Fruit fly (Drosophila melanogaster) whole organism, embryonic: ENCODE measurements around the gene Ndae1.

Experiments
- CG10274 ChIP-seq: fragments of 200-800 bp; sonication (Bioruptor generic); optimal IDR thresholded peaks from 3 replicates; lab custom pipeline; 2017; ENCODE audit warnings: missing biosample characterization, mild to moderate bottlenecking, missing genetic modification characterization
- CG10462 ChIP-seq: fragments of 200-800 bp; sonication (Bioruptor generic); optimal IDR thresholded peaks from 2 replicates; lab custom pipeline; 2016; ENCODE audit warnings: missing biosample characterization, missing genetic modification characterization
- CG10959 ChIP-seq: fragments of 200-800 bp; sonication (Bioruptor generic); IDR thresholded peaks from 2 replicates; pipeline ENCODE4 v1.3.6; 2022; ENCODE audit warnings: missing biosample characterization, missing genetic modification characterization
- CG11398 ChIP-seq: fragments of 200-800 bp; sonication (Bioruptor generic); optimal IDR thresholded peaks from 2 replicates; lab custom pipeline; 2016; ENCODE audit warnings: missing biosample characterization, missing genetic modification characterization
- CG12071 ChIP-seq: fragments of 200-800 bp; sonication (Bioruptor generic); optimal IDR thresholded peaks from 3 replicates; lab custom pipeline; 2018; ENCODE audit warnings: missing biosample characterization, mild to moderate bottlenecking, missing genetic modification characterization
- CG12219 ChIP-seq: fragments of 200-800 bp; sonication (Bioruptor generic); optimal IDR thresholded peaks from 3 replicates; lab custom pipeline; 2018; ENCODE audit warnings: missing biosample characterization, mild to moderate bottlenecking, missing genetic modification characterization
- CG12236 ChIP-seq: fragments of 200-800 bp; sonication (Bioruptor generic); optimal IDR thresholded peaks from 2 replicates; lab custom pipeline; 2016; ENCODE audit warnings: missing biosample characterization, missing genetic modification characterization
- CG12769 ChIP-seq: fragments of 200-800 bp; sonication (Bioruptor generic); optimal IDR thresholded peaks from 2 replicates; lab custom pipeline; 2019; ENCODE audit warnings: missing biosample characterization, mild to moderate bottlenecking, missing genetic modification characterization, moderate library complexity
- CG14050 ChIP-seq: fragments of 200-800 bp; sonication (Bioruptor generic); IDR thresholded peaks from 3 replicates; pipeline ENCODE4 v1.3.6; 2022; ENCODE audit warnings: missing biosample characterization, missing genetic modification characterization
- CG15073 ChIP-seq: fragments of 200-800 bp; sonication (Bioruptor generic); optimal IDR thresholded peaks from 2 replicates; lab custom pipeline; 2016; ENCODE audit warnings: missing biosample characterization, missing genetic modification characterization
- CG16815 ChIP-seq: fragments of 200-800 bp; sonication (Bioruptor generic); optimal IDR thresholded peaks from 3 replicates; lab custom pipeline; 2017; ENCODE audit warnings: missing biosample characterization, mild to moderate bottlenecking, missing genetic modification characterization
- CG30020 ChIP-seq: fragments of 200-800 bp; optimal IDR thresholded peaks from 2 replicates; lab custom pipeline; 2019; ENCODE audit warnings: missing biosample characterization, mild to moderate bottlenecking, missing genetic modification characterization, moderate library complexity
- CG32772 ChIP-seq: fragments of 200-800 bp; sonication (Bioruptor generic); IDR thresholded peaks from 2 replicates; pipeline ENCODE4 v1.3.6; 2022; ENCODE audit warnings: missing biosample characterization, missing genetic modification characterization
- CG4707 ChIP-seq: fragments of 200-800 bp; sonication (Bioruptor generic); optimal IDR thresholded peaks from 2 replicates; lab custom pipeline; 2018; ENCODE audit warnings: missing biosample characterization, mild to moderate bottlenecking, missing genetic modification characterization, moderate library complexity
- CG4854 ChIP-seq: fragments of 200-800 bp; sonication (Bioruptor generic); optimal IDR thresholded peaks from 2 replicates; lab custom pipeline; 2016; ENCODE audit warnings: missing biosample characterization, missing genetic modification characterization, inconsistent platforms
- CG8388 ChIP-seq: fragments of 200-800 bp; sonication (Bioruptor generic); optimal IDR thresholded peaks from 2 replicates; lab custom pipeline; 2019; ENCODE audit warnings: missing biosample characterization, mild to moderate bottlenecking, missing genetic modification characterization, moderate library complexity
- Dbx ChIP-seq: fragments of 200-800 bp; sonication (Bioruptor generic); IDR thresholded peaks from 3 replicates; pipeline ENCODE4 v1.3.6; 2022; ENCODE audit warnings: missing biosample characterization, missing genetic modification characterization
- Ets65A ChIP-seq: fragments of 200-800 bp; sonication (Bioruptor generic); peaks from one replicate; lab custom pipeline; 2016; ENCODE audit warnings: missing biosample characterization, missing genetic modification characterization
- Fer2 ChIP-seq: fragments of 200-800 bp; sonication (Bioruptor generic); optimal IDR thresholded peaks from 2 replicates; lab custom pipeline; 2018; ENCODE audit warnings: missing biosample characterization, mild to moderate bottlenecking, missing genetic modification characterization, moderate library complexity
- Fer3 ChIP-seq: fragments of 200-800 bp; sonication (Bioruptor generic); optimal IDR thresholded peaks from 2 replicates; lab custom pipeline; 2018; ENCODE audit warnings: missing biosample characterization, mild to moderate bottlenecking, missing genetic modification characterization, moderate library complexity
- H15 ChIP-seq: fragments of 200-800 bp; sonication (Bioruptor generic); IDR thresholded peaks from 3 replicates; pipeline ENCODE4 v1.3.6; 2022; ENCODE audit warnings: missing biosample characterization, missing genetic modification characterization
- Hmx ChIP-seq: fragments of 200-800 bp; sonication (Bioruptor generic); optimal IDR thresholded peaks from 2 replicates; lab custom pipeline; 2016; ENCODE audit warnings: missing biosample characterization, missing genetic modification characterization
- Hr78 ChIP-seq, 2 experiments: fragments of 200-800 bp in 1 of 2; fragments of >200 bp in 1 of 2; sonication (Bioruptor generic) in 1 of 2; optimal IDR thresholded peaks; 2 replicates each; lab custom pipeline; 2017 to 2019; ENCODE audit warnings: missing biosample characterization in 2 of 2, missing genetic modification characterization in 2 of 2, mild to moderate bottlenecking in 1 of 2, moderate library complexity in 1 of 2
- Med ChIP-seq: fragments of 200-800 bp; sonication (Bioruptor generic); peaks from one replicate; lab custom pipeline; 2016; ENCODE audit warnings: missing biosample characterization, missing genetic modification characterization, mild to moderate bottlenecking, inconsistent platforms, moderate library complexity
- NK7.1 ChIP-seq: fragments of 200-800 bp; sonication (Bioruptor generic); optimal IDR thresholded peaks from 3 replicates; lab custom pipeline; 2016; ENCODE audit warnings: missing biosample characterization, missing genetic modification characterization
- Nf-YA ChIP-seq: fragments of 200-800 bp; sonication (Bioruptor generic); IDR thresholded peaks from 2 replicates; pipeline ENCODE4 v1.3.6; 2022; ENCODE audit warnings: missing biosample characterization, missing genetic modification characterization
- NfI ChIP-seq: fragments of 200-800 bp; sonication (Bioruptor generic); optimal IDR thresholded peaks from 3 replicates; lab custom pipeline; 2018; ENCODE audit warnings: missing biosample characterization, mild to moderate bottlenecking, missing genetic modification characterization, moderate library complexity
- Vsx1 ChIP-seq: fragments of 200-800 bp; sonication (Bioruptor generic); optimal IDR thresholded peaks from 2 replicates; lab custom pipeline; 2017; ENCODE audit warnings: missing biosample characterization, mild to moderate bottlenecking, missing genetic modification characterization, missing genetic modification reagents
- Xbp1 ChIP-seq: fragments of 200-800 bp; sonication (Bioruptor generic); optimal IDR thresholded peaks from 3 replicates; lab custom pipeline; 2016; ENCODE audit warnings: missing biosample characterization, mild to moderate bottlenecking, missing genetic modification characterization
- YL-1 ChIP-seq: fragments of 200-800 bp; sonication (Bioruptor generic); optimal IDR thresholded peaks from 3 replicates; lab custom pipeline; 2017; ENCODE audit warnings: missing biosample characterization, mild to moderate bottlenecking, missing genetic modification characterization
- bab2 ChIP-seq: fragments of 200-800 bp; sonication (Bioruptor generic); optimal IDR thresholded peaks from 2 replicates; lab custom pipeline; 2016; ENCODE audit warnings: missing biosample characterization, missing genetic modification characterization
- bsh ChIP-seq, 2 experiments: fragments of 200-800 bp; sonication (Bioruptor generic); optimal IDR thresholded peaks; 2 replicates each; lab custom pipeline; 2017 to 2018; ENCODE audit warnings: mild to moderate bottlenecking in 2 of 2, missing biosample characterization in 2 of 2, missing genetic modification characterization in 2 of 2, moderate library complexity in 1 of 2
- esg ChIP-seq: fragments of 200-800 bp; sonication (Bioruptor generic); conservative IDR thresholded peaks from 2 replicates; pipeline ENCODE4 v1.3.6; 2022; ENCODE audit warnings: missing biosample characterization, missing genetic modification characterization
- fd64A ChIP-seq: fragments of 200-800 bp; sonication (Bioruptor generic); optimal IDR thresholded peaks from 3 replicates; lab custom pipeline; 2018; ENCODE audit warnings: missing biosample characterization, mild to moderate bottlenecking, missing genetic modification characterization
- fd96Cb ChIP-seq: fragments of 200-800 bp; sonication (Bioruptor generic); optimal IDR thresholded peaks from 2 replicates; lab custom pipeline; 2018; ENCODE audit warnings: missing biosample characterization, mild to moderate bottlenecking, missing genetic modification characterization, moderate library complexity
- gcm ChIP-seq: fragments of 200-800 bp; sonication (Bioruptor generic); optimal IDR thresholded peaks from 2 replicates; lab custom pipeline; 2019; ENCODE audit warnings: missing biosample characterization, mild to moderate bottlenecking, missing genetic modification characterization, moderate library complexity
- gem ChIP-seq: fragments of 200-800 bp; sonication (Bioruptor generic); optimal IDR thresholded peaks from 2 replicates; lab custom pipeline; 2019; ENCODE audit warnings: missing biosample characterization, mild to moderate bottlenecking, missing genetic modification characterization, moderate library complexity
- gro ChIP-seq: fragments of 200-800 bp; sonication (Bioruptor generic); optimal IDR thresholded peaks from 2 replicates; lab custom pipeline; 2016; ENCODE audit warnings: missing biosample characterization, missing genetic modification characterization
- her ChIP-seq: fragments of 200-800 bp; sonication (Bioruptor generic); optimal IDR thresholded peaks from 2 replicates; lab custom pipeline; 2016; ENCODE audit warnings: missing biosample characterization, missing genetic modification characterization
- insv ChIP-seq, 2 experiments: fragments of 200-800 bp; sonication (Bioruptor generic); optimal IDR thresholded peaks; 3 replicates each; lab custom pipeline; 2016 to 2018; ENCODE audit warnings: missing biosample characterization in 2 of 2, missing genetic modification characterization in 2 of 2
- jing ChIP-seq: fragments of 200-800 bp; sonication (Bioruptor generic); optimal IDR thresholded peaks from 2 replicates; lab custom pipeline; 2018; ENCODE audit warnings: missing biosample characterization, mild to moderate bottlenecking, missing genetic modification characterization
- kay ChIP-seq: fragments of 200-800 bp; sonication (Bioruptor generic); optimal IDR thresholded peaks from 2 replicates; lab custom pipeline; 2016; ENCODE audit warnings: missing biosample characterization, missing genetic modification characterization
- klu ChIP-seq: fragments of 200-800 bp; sonication (Bioruptor generic); IDR thresholded peaks from 2 replicates; pipeline ENCODE4 v1.3.6; 2022; ENCODE audit warnings: missing biosample characterization, missing genetic modification characterization
- luna ChIP-seq: fragments of 200-800 bp; sonication (Bioruptor generic); optimal IDR thresholded peaks from 2 replicates; lab custom pipeline; 2016; ENCODE audit warnings: missing biosample characterization, missing genetic modification characterization
- nmo ChIP-seq: fragments of 200-800 bp; sonication (Bioruptor generic); optimal IDR thresholded peaks from 2 replicates; lab custom pipeline; 2018; ENCODE audit warnings: missing biosample characterization, mild to moderate bottlenecking, missing genetic modification characterization, moderate library complexity
- p53 ChIP-seq: fragments of 200-800 bp; sonication (Bioruptor generic); optimal IDR thresholded peaks from 2 replicates; lab custom pipeline; 2016; ENCODE audit warnings: missing biosample characterization, missing genetic modification characterization
- pum ChIP-seq: fragments of 200-800 bp; sonication (Bioruptor generic); optimal IDR thresholded peaks from 2 replicates; lab custom pipeline; 2016; ENCODE audit warnings: missing biosample characterization, missing genetic modification characterization
- sens ChIP-seq: fragments of 200-800 bp; sonication (Bioruptor generic); peaks from one replicate; lab custom pipeline; 2016; ENCODE audit warnings: missing biosample characterization, missing genetic modification characterization
- seq ChIP-seq: fragments of 200-800 bp; sonication (Bioruptor generic); IDR thresholded peaks from 2 replicates; pipeline ENCODE4 v1.3.6; 2022; ENCODE audit warnings: missing biosample characterization, missing genetic modification characterization
- stwl ChIP-seq: fragments of 200-800 bp; sonication (Bioruptor generic); optimal IDR thresholded peaks from 3 replicates; lab custom pipeline; 2018; ENCODE audit warnings: missing biosample characterization, mild to moderate bottlenecking, missing genetic modification characterization, moderate library complexity
- toy ChIP-seq: fragments of 200-800 bp; sonication (Bioruptor generic); IDR thresholded peaks from 2 replicates; pipeline ENCODE4 v1.3.6; 2022; ENCODE audit warnings: missing biosample characterization, missing genetic modification characterization
- tup ChIP-seq: fragments of 200-800 bp; sonication (Bioruptor generic); optimal IDR thresholded peaks from 2 replicates; lab custom pipeline; 2016; ENCODE audit warnings: missing biosample characterization, mild to moderate bottlenecking, missing genetic modification characterization, moderate library complexity

Gene Ndae1

dm6 chr2L:7215657-7216056 is 33.5 kb downstream of the Ndae1 start (continued):
- TF ChIP-seq CG4854 (GFP tag; lab: Kevin White, UChicago) = no peak
- TF ChIP-seq Nf-YA (GFP tag; lab: Robert Waterston, UW) = no peak
- TF ChIP-seq Hr78 (GFP tag; optimal IDR thresholded peaks at IDR 0.05; lab: Kevin White, UChicago) = no peak
- TF ChIP-seq bsh (GFP tag; optimal IDR thresholded peaks at IDR 0.05; lab: Kevin White, UChicago) = peak in 1 of 2 experiments; percentile 30
- no peak for TF ChIP-seq toy (GFP tag; lab: Robert Waterston, UW)
- no peak for TF ChIP-seq kay
- TF ChIP-seq nmo = no peak
- no peak for TF ChIP-seq tup (GFP tag; lab: Kevin White, UChicago)
- no peak for TF ChIP-seq YL-1 (GFP tag; lab: Kevin White, UChicago)
- TF ChIP-seq CG11398 = no peak
- TF ChIP-seq pum = no peak
- no peak for TF ChIP-seq klu (GFP tag; lab: Robert Waterston, UW)
- TF ChIP-seq Ets65A = no peak
- no peak for TF ChIP-seq fd96Cb
- TF ChIP-seq CG12769 (tag; lab: Kevin White, UChicago) = peak; percentile 21
- TF ChIP-seq Vsx1 (GFP tag; lab: Kevin White, UChicago) = peak; percentile 25
- TF ChIP-seq NfI (GFP tag; lab: Kevin White, UChicago) = no peak
- TF ChIP-seq stwl (tag; lab: Kevin White, UChicago) = no peak
- TF ChIP-seq Fer3 (tag; lab: Kevin White, UChicago) = no peak
- peak; percentile 79 for TF ChIP-seq Med (GFP tag; lab: Kevin White, UChicago)
- TF ChIP-seq Hmx (GFP tag; lab: Kevin White, UChicago) = no peak
- no peak for TF ChIP-seq CG14050 (GFP tag; lab: Robert Waterston, UW)
- TF ChIP-seq CG10959 (GFP tag; lab: Robert Waterston, UW) = no peak
- TF ChIP-seq CG10462 (GFP tag; lab: Kevin White, UChicago) = no peak
- TF ChIP-seq CG32772 (GFP tag; lab: Robert Waterston, UW) = no peak
- TF ChIP-seq CG12071 (GFP tag; lab: Kevin White, UChicago) = peak; percentile 41
- no peak for TF ChIP-seq CG8388 (GFP tag; lab: Kevin White, UChicago)
- TF ChIP-seq CG10274 = no peak
- TF ChIP-seq CG15073 (GFP tag; lab: Kevin White, UChicago) = no peak
- no peak for TF ChIP-seq CG4707 (GFP tag; lab: Kevin White, UChicago)
- TF ChIP-seq CG12236 (GFP tag; lab: Kevin White, UChicago) = no peak
- TF ChIP-seq p53 = no peak
- TF ChIP-seq fd64A (GFP tag; lab: Kevin White, UChicago) = peak; percentile 24
- no peak for TF ChIP-seq CG12219
- TF ChIP-seq gcm (GFP tag; lab: Kevin White, UChicago) = no peak
- peak; percentile 65 for TF ChIP-seq sens (GFP tag; lab: Kevin White, UChicago)
- no peak for TF ChIP-seq esg
- no peak for TF ChIP-seq bab2 (GFP tag; lab: Kevin White, UChicago)
- no peak for TF ChIP-seq CG30020 (tag; lab: Kevin White, UChicago)
- TF ChIP-seq NK7.1 = no peak
- TF ChIP-seq gro (GFP tag; lab: Kevin White, UChicago) = no peak
- TF ChIP-seq Fer2 (tag; lab: Kevin White, UChicago) = no peak
- TF ChIP-seq luna = no peak
- TF ChIP-seq gem = no peak
- TF ChIP-seq seq (GFP tag; lab: Robert Waterston, UW) = no peak
- no peak for TF ChIP-seq her
- no peak for TF ChIP-seq insv (GFP tag; optimal IDR thresholded peaks at IDR 0.05; lab: Kevin White, UChicago)
- no peak for TF ChIP-seq CG16815 (GFP tag; lab: Kevin White, UChicago)
- no peak for TF ChIP-seq Xbp1 (GFP tag; lab: Kevin White, UChicago)
- no peak for TF ChIP-seq Dbx (GFP tag; lab: Robert Waterston, UW)
- TF ChIP-seq H15 (GFP tag; lab: Robert Waterston, UW) = no peak
- no peak for TF ChIP-seq jing (GFP tag; lab: Kevin White, UChicago)
